Worm (Caenorhabditis elegans) whole organism, midembryonic: ENCODE measurements around the gene Y97E10AR.1.

Source experiments
- T22C8.4 ChIP-seq: fragments of 200-800 bp; sonication (Bioruptor generic); IDR thresholded peaks from 2 replicates; pipeline ENCODE4 v1.3.6; 2022; ENCODE audit warnings: missing genetic modification characterization, missing compliant biosample characterization
- cog-1 ChIP-seq: sonication (generic microtip); optimal IDR thresholded peaks from 2 replicates; lab custom pipeline; 2016; ENCODE audit warnings: missing genetic modification characterization, missing compliant biosample characterization
- flt-1 ChIP-seq: fragments of 200-800 bp; sonication (Bioruptor generic); IDR thresholded peaks from 2 replicates; pipeline ENCODE4 v1.3.6; 2022; ENCODE audit warnings: missing genetic modification characterization, missing compliant biosample characterization
- klf-2 ChIP-seq: fragments of 200-800 bp; sonication (Bioruptor generic); conservative IDR thresholded peaks from 2 replicates; pipeline ENCODE4 v1.3.6; 2022; ENCODE audit warnings: missing genetic modification reagents, missing genetic modification characterization, missing compliant biosample characterization
- med-1 ChIP-seq: sonication (generic microtip); optimal IDR thresholded peaks from 2 replicates; lab custom pipeline; 2017; ENCODE audit warnings: missing genetic modification characterization, mild to moderate bottlenecking, missing compliant biosample characterization, antibody characterized with exemption, missing genetic modification reagents; ENCODE audit not compliant: insufficient read depth
- ref-1 ChIP-seq: fragments of 200-800 bp; sonication (Bioruptor generic); conservative IDR thresholded peaks from 2 replicates; pipeline ENCODE4 v1.3.6; 2022; ENCODE audit warnings: missing genetic modification reagents, missing genetic modification characterization, missing compliant biosample characterization
- tab-1 ChIP-seq: fragments of 200-800 bp; sonication (Bioruptor generic); IDR thresholded peaks from 2 replicates; pipeline ENCODE4 v1.3.6; 2022; ENCODE audit warnings: missing genetic modification characterization, missing compliant biosample characterization
- ztf-23 ChIP-seq: fragments of 200-800 bp; sonication (Bioruptor generic); IDR thresholded peaks from 2 replicates; pipeline ENCODE4 v1.3.6; 2022; ENCODE audit warnings: missing genetic modification reagents, missing genetic modification characterization, missing compliant biosample characterization
- ztf-29 ChIP-seq: fragments of 200-800 bp; sonication (Bioruptor generic); IDR thresholded peaks from 2 replicates; pipeline ENCODE4 v1.3.6; 2022; ENCODE audit warnings: missing genetic modification reagents, missing genetic modification characterization, missing compliant biosample characterization

Y97E10AR.1 gene

DNA sequence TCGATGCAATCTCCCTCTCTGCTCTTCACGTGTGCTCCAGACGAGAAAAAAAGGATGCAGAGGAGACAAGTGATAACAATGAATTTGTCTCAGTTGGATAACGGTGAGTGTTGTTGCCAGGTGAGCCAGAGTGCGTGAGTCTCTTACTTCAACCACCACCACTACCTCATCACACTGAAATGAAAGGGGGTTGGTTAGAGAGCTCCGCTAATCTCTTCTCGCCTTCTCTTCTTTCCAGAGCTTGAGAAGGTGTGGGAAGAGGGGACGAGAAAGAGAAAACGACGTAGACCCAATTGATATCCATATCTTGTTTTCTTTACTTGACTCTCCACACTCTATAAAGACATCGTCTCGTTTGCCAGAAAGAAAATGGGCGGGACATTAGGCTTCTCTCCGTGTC is 29.9 kb upstream of the Y97E10AR.1 start:
- TF ChIP-seq tab-1 (GFP tag; lab: Robert Waterston, UW) (no peak), klf-2 (no peak), ref-1 (GFP tag; lab: Robert Waterston, UW) (no peak), med-1 (GFP tag; lab: Kevin White, UChicago) (no peak), cog-1 (tag; lab: Kevin White, UChicago) (no peak), ztf-29 (GFP tag; lab: Robert Waterston, UW) (no peak), ztf-23 (GFP tag; lab: Robert Waterston, UW) (no peak), flt-1 (no peak), T22C8.4 (GFP tag; lab: Robert Waterston, UW) (no peak)

- no peak for TF ChIP-seq T22C8.4 (GFP tag; lab: Robert Waterston, UW)
- no peak for TF ChIP-seq cog-1 (tag; lab: Kevin White, UChicago)
- TF ChIP-seq ref-1 (GFP tag; lab: Robert Waterston, UW): no peak
- TF ChIP-seq flt-1: no peak
- no peak for TF ChIP-seq med-1 (GFP tag; lab: Kevin White, UChicago)
- TF ChIP-seq ztf-29 (GFP tag; lab: Robert Waterston, UW): no peak
- no peak for TF ChIP-seq klf-2
- no peak for TF ChIP-seq ztf-23 (GFP tag; lab: Robert Waterston, UW)
- no peak for TF ChIP-seq tab-1 (GFP tag; lab: Robert Waterston, UW)
Observed at ce11 chrV:7977701-7978461, 23.4 kb upstream of the Y97E10AR.1 start, which contains the start of gene let-413. Gene let-413, minus strand, starts transcription at chrV:7977776.

DNA sequence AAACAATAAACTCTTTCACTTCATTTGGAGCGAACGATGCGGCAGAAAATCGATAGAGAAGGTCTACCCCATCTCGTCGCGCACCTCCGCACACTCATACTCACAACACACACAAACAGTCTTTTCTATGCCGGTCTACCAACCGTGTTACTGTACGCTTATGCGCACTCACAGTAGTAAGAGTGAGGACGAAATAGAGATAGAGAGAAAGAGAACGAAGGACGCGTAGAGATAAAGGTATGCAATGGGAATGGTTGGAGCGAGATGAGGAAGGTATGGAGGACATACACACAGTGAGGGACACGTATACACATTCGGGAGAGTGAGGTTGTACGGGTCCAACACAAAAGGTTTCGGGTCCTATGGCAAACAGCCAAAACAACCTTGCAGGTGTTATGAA is 22.5 kb upstream of the Y97E10AR.1 start:
- TF ChIP-seq tab-1 (GFP tag; lab: Robert Waterston, UW) (no peak), T22C8.4 (GFP tag; lab: Robert Waterston, UW) (peak; percentile 55; the same call in 1 of the 2 replicates), cog-1 (tag; lab: Kevin White, UChicago) (peak; percentile 14), ztf-23 (GFP tag; lab: Robert Waterston, UW) (0 out of 2 replicates have a peak, but pooled peaks have one; percentile 30), flt-1 (peak; percentile 24; the same call in 1 of the 2 replicates), med-1 (GFP tag; lab: Kevin White, UChicago) (no peak)

DNA sequence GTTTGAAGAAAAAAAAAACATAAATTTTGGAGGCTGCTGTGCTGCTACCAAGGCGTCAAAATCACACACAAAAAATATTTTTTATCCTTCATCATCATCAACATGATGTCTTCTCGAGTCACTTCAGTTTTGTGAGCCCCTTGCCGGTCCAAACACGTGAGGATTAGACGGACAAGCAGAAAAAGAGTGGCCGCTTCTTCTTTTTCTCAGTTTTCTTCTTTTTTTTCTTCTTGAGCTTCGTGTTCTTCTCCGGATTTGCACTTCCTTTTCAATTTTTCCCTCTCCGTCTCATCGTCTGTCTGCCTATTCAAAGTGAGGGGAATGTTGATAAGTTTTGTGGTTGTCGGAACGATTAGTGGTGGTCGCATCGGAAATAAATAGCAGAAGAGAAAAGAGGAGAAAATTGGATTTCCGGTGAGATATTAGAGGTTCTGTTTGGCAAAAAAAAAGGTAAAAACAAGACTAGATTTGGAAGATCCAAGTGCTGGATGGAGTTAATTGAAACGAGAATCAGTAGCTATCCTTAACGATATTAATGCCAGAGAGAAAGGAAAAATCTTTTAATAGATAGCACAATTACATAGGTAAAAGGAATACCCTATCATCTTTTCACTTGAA is 20.8 kb upstream of the Y97E10AR.1 start:
- TF ChIP-seq T22C8.4 (GFP tag; lab: Robert Waterston, UW): no peak
- TF ChIP-seq ref-1 (GFP tag; lab: Robert Waterston, UW): no peak
- TF ChIP-seq med-1 (GFP tag; lab: Kevin White, UChicago): no peak
- TF ChIP-seq tab-1 (GFP tag; lab: Robert Waterston, UW): no peak
- no peak for TF ChIP-seq klf-2
- TF ChIP-seq ztf-23 (GFP tag; lab: Robert Waterston, UW): no peak
- no peak for TF ChIP-seq cog-1 (tag; lab: Kevin White, UChicago)
- no peak for TF ChIP-seq ztf-29 (GFP tag; lab: Robert Waterston, UW)
- TF ChIP-seq flt-1: no peak

- no peak for TF ChIP-seq ztf-23 (GFP tag; lab: Robert Waterston, UW)
- TF ChIP-seq ztf-29 (GFP tag; lab: Robert Waterston, UW): no peak
- TF ChIP-seq med-1 (GFP tag; lab: Kevin White, UChicago): no peak
- TF ChIP-seq T22C8.4 (GFP tag; lab: Robert Waterston, UW): no peak
- no peak for TF ChIP-seq tab-1 (GFP tag; lab: Robert Waterston, UW)
- no peak for TF ChIP-seq klf-2
- TF ChIP-seq ref-1 (GFP tag; lab: Robert Waterston, UW): no peak
- TF ChIP-seq flt-1: no peak
- no peak for TF ChIP-seq cog-1 (tag; lab: Kevin White, UChicago)
Observed at ce11 chrV:7980993-7981595, 20.2 kb upstream of the Y97E10AR.1 start, which contains the start of gene F26D11.1. Gene F26D11.1, plus strand, starts transcription at chrV:7981545.

- TF ChIP-seq tab-1 (GFP tag; lab: Robert Waterston, UW) (no peak), flt-1 (0 out of 2 replicates have a peak, but pooled peaks have one; percentile 52)
Observed at ce11 chrV:7983381-7984052, 17.7 kb upstream of the Y97E10AR.1 start, which contains the start of the genes natb-1 and abhd-12. Gene natb-1, minus strand, starts transcription at chrV:7983431. Gene abhd-12, plus strand, starts transcription at chrV:7983879.

ce11 chrV:7985860-7986259 is 15.4 kb upstream of the Y97E10AR.1 start, which contains the start of gene Y97E10AL.1:
Gene Y97E10AL.1, plus strand, starts transcription at chrV:7986160.
- TF ChIP-seq T22C8.4 (GFP tag; lab: Robert Waterston, UW) (no peak), ztf-29 (GFP tag; lab: Robert Waterston, UW) (no peak), klf-2 (no peak), cog-1 (tag; lab: Kevin White, UChicago) (no peak), ztf-23 (GFP tag; lab: Robert Waterston, UW) (no peak), ref-1 (GFP tag; lab: Robert Waterston, UW) (no peak), med-1 (GFP tag; lab: Kevin White, UChicago) (no peak), tab-1 (GFP tag; lab: Robert Waterston, UW) (no peak), flt-1 (no peak)

ce11 chrV:7994570-7994969 is 6.7 kb upstream of the Y97E10AR.1 start, which contains the start of gene ceh-76:
Gene ceh-76, minus strand, starts transcription at chrV:7994670.
- TF ChIP-seq ztf-29 (GFP tag; lab: Robert Waterston, UW) (no peak), cog-1 (tag; lab: Kevin White, UChicago) (no peak), tab-1 (GFP tag; lab: Robert Waterston, UW) (no peak), flt-1 (no peak), klf-2 (no peak), T22C8.4 (GFP tag; lab: Robert Waterston, UW) (no peak), ztf-23 (GFP tag; lab: Robert Waterston, UW) (no peak), med-1 (GFP tag; lab: Kevin White, UChicago) (no peak), ref-1 (GFP tag; lab: Robert Waterston, UW) (no peak)
